Fruit fly (Drosophila melanogaster) whole organism, wandering third instar larva: ENCODE measurements around the gene CG43850.

Experiments
- CrebA ChIP-seq: fragments of 200-800 bp; sonication (Bioruptor generic); optimal IDR thresholded peaks from 2 replicates; lab custom pipeline; 2016; ENCODE audit warnings: missing biosample characterization, mild to moderate bottlenecking, missing genetic modification characterization, borderline replicate concordance
- GATAd ChIP-seq: sonication (Bioruptor generic); optimal IDR thresholded peaks from 2 replicates; lab custom pipeline; 2016; ENCODE audit warnings: missing biosample characterization, missing genetic modification characterization
- Vsx2 ChIP-seq: fragments of 200-300, 225-300 bp; sonication (Bioruptor generic); optimal IDR thresholded peaks from 2 replicates; lab custom pipeline; 2018; ENCODE audit warnings: missing biosample characterization, missing genetic modification characterization; ENCODE audit not compliant: partially characterized antibody
- br ChIP-seq: fragments of 200-800 bp; sonication (Bioruptor generic); optimal IDR thresholded peaks from 2 replicates; lab custom pipeline; 2016; ENCODE audit warnings: missing biosample characterization, missing genetic modification characterization
- h ChIP-seq: fragments of 200-800 bp; sonication (Bioruptor generic); optimal IDR thresholded peaks from 3 replicates; lab custom pipeline; 2016; ENCODE audit warnings: missing biosample characterization, mild to moderate bottlenecking, missing genetic modification characterization
- psq ChIP-seq: fragments of 200-800 bp; sonication (Bioruptor generic); optimal IDR thresholded peaks from 3 replicates; lab custom pipeline; 2017; ENCODE audit warnings: missing biosample characterization, mild to moderate bottlenecking, missing genetic modification characterization, moderate library complexity

dm6 chr2L:13399565-13399964 is 15.7 kb upstream of the CG43850 start:
- TF ChIP-seq GATAd (GFP tag; lab: Kevin White, UChicago) (no peak), h (GFP tag; lab: Kevin White, UChicago) (no peak), CrebA (GFP tag; lab: Kevin White, UChicago) (no peak), Vsx2 (GFP tag; lab: Kevin White, UChicago) (no peak), psq (GFP tag; lab: Kevin White, UChicago) (no peak), br (no peak)
